Worm (Caenorhabditis elegans) whole organism, mixed stage, embryonic: ENCODE results near the gene nspc-14.

Experiments
- mab-5 ChIP-seq: fragments of 150-350 bp; optimal IDR thresholded peaks from 2 replicates; lab custom pipeline; 2014; ENCODE audit warnings: missing biosample characterization, missing genetic modification characterization
- snpc-4 ChIP-seq: fragments of 150-350 bp; optimal IDR thresholded peaks from 2 replicates; lab custom pipeline; 2014; ENCODE audit warnings: missing biosample characterization, missing genetic modification characterization
- sptf-1 ChIP-seq: sonication (generic microtip); optimal IDR thresholded peaks from 2 replicates; lab custom pipeline; 2017; ENCODE audit warnings: mild to moderate bottlenecking, missing genetic modification characterization, moderate library complexity, missing compliant biosample characterization

- TF ChIP-seq mab-5 (tag; lab: Kevin White, UChicago), result no peak
- TF ChIP-seq sptf-1, result no peak
- no peak for TF ChIP-seq snpc-4 (tag; lab: Kevin White, UChicago)
Measured at ce11 chrX:12378293-12378692, 19.4 kb upstream of the nspc-14 start, which contains the start of gene glb-13.
